Worm (Caenorhabditis elegans): ENCODE data around the gene gpa-9.

ce11 chrV:12679292-12679691 is 30.2 kb upstream of the gpa-9 start:
- TF ChIP-seq pha-4 (GFP tag; IDR thresholded peaks at IDR 0.05) (no peak), pha-4 (tag; optimal IDR thresholded peaks at IDR 0.05) (no peak), nhr-11 (tag; optimal IDR thresholded peaks at IDR 0.05) (no peak), egl-27 (tag; optimal IDR thresholded peaks at IDR 0.05) (no peak), lin-39 (tag; optimal IDR thresholded peaks at IDR 0.05) (no peak), snpc-4 (tag; optimal IDR thresholded peaks at IDR 0.05) (no peak), ZK546.5 (tag; optimal IDR thresholded peaks at IDR 0.05) (no peak), lin-29 (GFP tag; IDR thresholded peaks at IDR 0.05) (no peak)

Measured in whole organism, L4 larva.